Fruit fly (Drosophila melanogaster) whole organism, embryonic: ENCODE data around the gene Pink1.

Experiments used
- Awh ChIP-seq: fragments of 200-800 bp; sonication (Bioruptor generic); IDR thresholded peaks from 2 replicates; pipeline ENCODE4, ENCODE4 v1.3.6; 2022; ENCODE audit warnings: missing biosample characterization, missing genetic modification characterization
- Bgb ChIP-seq: fragments of 200-800 bp; sonication (Bioruptor generic); IDR thresholded peaks from 2 replicates; pipeline ENCODE4 v1.3.6; 2022; ENCODE audit warnings: missing biosample characterization, missing genetic modification characterization; ENCODE audit not compliant: partially characterized antibody
- Bteb2 ChIP-seq: fragments of 200-800 bp; sonication (Bioruptor generic); optimal IDR thresholded peaks from 2 replicates; lab custom pipeline; 2016; ENCODE audit warnings: missing biosample characterization, missing genetic modification characterization
- C15 ChIP-seq: fragments of 200-800 bp; sonication (Bioruptor generic); IDR thresholded peaks from 3 replicates; pipeline ENCODE4 v1.3.6; 2022; ENCODE audit warnings: missing biosample characterization, missing genetic modification characterization
- CG10147 ChIP-seq: fragments of 200-800 bp; sonication (Bioruptor generic); optimal IDR thresholded peaks from 2 replicates; lab custom pipeline; 2019; ENCODE audit warnings: missing biosample characterization, mild to moderate bottlenecking, missing genetic modification characterization, moderate library complexity
- CG1024 ChIP-seq: fragments of 200-800 bp; sonication (Bioruptor generic); IDR thresholded peaks from 2 replicates; pipeline ENCODE4 v1.3.6; 2022; ENCODE audit warnings: missing biosample characterization, missing genetic modification characterization
- CG10431 ChIP-seq: fragments of 200-800 bp; sonication (Bioruptor generic); optimal IDR thresholded peaks from 3 replicates; lab custom pipeline; 2018; ENCODE audit warnings: missing biosample characterization, mild to moderate bottlenecking, missing genetic modification characterization
- CG10565 ChIP-seq: fragments of 200-800 bp; sonication (Bioruptor generic); optimal IDR thresholded peaks from 3 replicates; lab custom pipeline; 2016; ENCODE audit warnings: missing biosample characterization, mild to moderate bottlenecking, missing genetic modification characterization
- CG11723 ChIP-seq: fragments of 200-800 bp; sonication (Bioruptor generic); optimal IDR thresholded peaks from 2 replicates; lab custom pipeline; 2017; ENCODE audit warnings: missing biosample characterization, mild to moderate bottlenecking, missing genetic modification characterization
- CG12104 ChIP-seq: fragments of 200-800 bp; sonication (Bioruptor generic); optimal IDR thresholded peaks from 3 replicates; lab custom pipeline; 2016; ENCODE audit warnings: missing biosample characterization, missing genetic modification characterization
- CG14050 ChIP-seq: fragments of 200-800 bp; sonication (Bioruptor generic); IDR thresholded peaks from 3 replicates; pipeline ENCODE4 v1.3.6; 2022; ENCODE audit warnings: missing biosample characterization, missing genetic modification characterization
- CG14667 ChIP-seq: fragments of 200-800 bp; sonication (Bioruptor generic); IDR thresholded peaks from 2 replicates; pipeline ENCODE4 v1.3.6; 2022; ENCODE audit warnings: missing biosample characterization, missing genetic modification characterization
- CG15269 ChIP-seq: fragments of 200-800 bp; sonication (Bioruptor generic); optimal IDR thresholded peaks from 2 replicates; lab custom pipeline; 2018; ENCODE audit warnings: missing biosample characterization, mild to moderate bottlenecking, missing genetic modification characterization, moderate library complexity
- CG16813 ChIP-seq: fragments of 200-800 bp; sonication (Bioruptor generic); IDR thresholded peaks from 3 replicates; pipeline ENCODE4 v1.3.6; 2022; ENCODE audit warnings: missing biosample characterization, missing genetic modification characterization; ENCODE audit not compliant: partially characterized antibody
- CG17186 ChIP-seq: fragments of 200-800 bp; sonication (Bioruptor generic); optimal IDR thresholded peaks from 3 replicates; lab custom pipeline; 2017; ENCODE audit warnings: missing biosample characterization, missing genetic modification reagents, missing genetic modification characterization
- CG17829 ChIP-seq: fragments of 200-800 bp; optimal IDR thresholded peaks from 2 replicates; lab custom pipeline; 2019; ENCODE audit warnings: missing biosample characterization, mild to moderate bottlenecking, missing genetic modification characterization, moderate library complexity
- CG18619 ChIP-seq: fragments of 200-800 bp; sonication (Bioruptor generic); optimal IDR thresholded peaks from 3 replicates; lab custom pipeline; 2017; ENCODE audit warnings: missing biosample characterization, mild to moderate bottlenecking, missing genetic modification characterization
- CG30020 ChIP-seq: fragments of 200-800 bp; optimal IDR thresholded peaks from 2 replicates; lab custom pipeline; 2019; ENCODE audit warnings: missing biosample characterization, mild to moderate bottlenecking, missing genetic modification characterization, moderate library complexity
- CG34224 ChIP-seq: fragments of 200-800 bp; sonication (Bioruptor generic); IDR thresholded peaks from 3 replicates; pipeline ENCODE4 v1.3.6; 2022; ENCODE audit warnings: missing biosample characterization, missing genetic modification characterization; ENCODE audit not compliant: partially characterized antibody
- CG6689 ChIP-seq: fragments of 200-800 bp; sonication (Bioruptor generic); IDR thresholded peaks from 2 replicates; pipeline ENCODE4 v1.3.6; 2022; ENCODE audit warnings: missing biosample characterization, missing genetic modification characterization
- CG7786 ChIP-seq: fragments of 200-800 bp; sonication (Bioruptor generic); optimal IDR thresholded peaks from 2 replicates; lab custom pipeline; 2016; ENCODE audit warnings: missing biosample characterization, missing genetic modification characterization
- CG9876 ChIP-seq: fragments of 200-800 bp; sonication (Bioruptor generic); optimal IDR thresholded peaks from 2 replicates; lab custom pipeline; 2016; ENCODE audit warnings: missing biosample characterization, missing genetic modification characterization
- CG9932 ChIP-seq: fragments of 200-800 bp; sonication (Bioruptor generic); IDR thresholded peaks from 2 replicates; pipeline ENCODE4 v1.3.6; 2022; ENCODE audit warnings: missing biosample characterization, missing genetic modification characterization
- CTCF ChIP-seq: fragments of 200-800 bp; sonication (Bioruptor generic); optimal IDR thresholded peaks from 2 replicates; lab custom pipeline; 2017; ENCODE audit warnings: missing biosample characterization, mild to moderate bottlenecking, missing genetic modification characterization, moderate library complexity
- Dp ChIP-seq: fragments of 200-800 bp; sonication (Bioruptor generic); optimal IDR thresholded peaks from 2 replicates; lab custom pipeline; 2018; ENCODE audit warnings: missing biosample characterization, mild to moderate bottlenecking, missing genetic modification characterization, moderate library complexity
- Elba2 ChIP-seq: fragments of 200-800 bp; sonication (Bioruptor generic); optimal IDR thresholded peaks from 3 replicates; lab custom pipeline; 2016; ENCODE audit warnings: missing biosample characterization, missing genetic modification characterization
- GATAe ChIP-seq: fragments of 200-800 bp; sonication (Bioruptor generic); conservative IDR thresholded peaks from 2 replicates; pipeline ENCODE4 v1.3.6; 2022; ENCODE audit warnings: missing biosample characterization, missing genetic modification characterization
- Gsc ChIP-seq: fragments of 200-800 bp; sonication (Bioruptor generic); IDR thresholded peaks from 2 replicates; pipeline ENCODE4 v1.3.6; 2022; ENCODE audit warnings: missing biosample characterization, missing genetic modification characterization
- Hr51 ChIP-seq, 2 experiments: fragments of 200-800 bp; sonication (Bioruptor generic); optimal IDR thresholded peaks; 2 replicates in 1 of 2; 3 replicates in 1 of 2; lab custom pipeline; 2016 to 2018; ENCODE audit warnings: missing biosample characterization in 2 of 2, missing genetic modification characterization in 2 of 2, mild to moderate bottlenecking in 1 of 2, moderate library complexity in 1 of 2
- Meics ChIP-seq: fragments of 200-800 bp; sonication (Bioruptor generic); optimal IDR thresholded peaks from 2 replicates; lab custom pipeline; 2017; ENCODE audit warnings: missing biosample characterization, mild to moderate bottlenecking, missing genetic modification characterization
- Nf-YC ChIP-seq: fragments of 200-800 bp; optimal IDR thresholded peaks from 3 replicates; lab custom pipeline; 2019; ENCODE audit warnings: missing biosample characterization, mild to moderate bottlenecking, missing genetic modification characterization, moderate library complexity
- Sry-δ ChIP-seq: fragments of 200-800 bp; sonication (Bioruptor generic); optimal IDR thresholded peaks from 2 replicates; lab custom pipeline; 2016; ENCODE audit warnings: missing biosample characterization, missing genetic modification characterization
- Stat92E ChIP-seq, 3 experiments: fragments of >200 bp in 2 of 3; fragments of 200-800 bp in 1 of 3; sonication (Bioruptor generic) in 1 of 3; optimal IDR thresholded peaks; 2 replicates each; lab custom pipeline; 2017 to 2019; ENCODE audit warnings: missing biosample characterization in 3 of 3, missing genetic modification characterization in 3 of 3, mild to moderate bottlenecking in 1 of 3, moderate library complexity in 1 of 3
- Xbp1 ChIP-seq: fragments of 200-800 bp; sonication (Bioruptor generic); optimal IDR thresholded peaks from 3 replicates; lab custom pipeline; 2016; ENCODE audit warnings: missing biosample characterization, mild to moderate bottlenecking, missing genetic modification characterization
- ash1 ChIP-seq: fragments of 200-800 bp; sonication (Bioruptor generic); optimal IDR thresholded peaks from 2 replicates; lab custom pipeline; 2018; ENCODE audit warnings: missing biosample characterization, mild to moderate bottlenecking, missing genetic modification characterization
- cas ChIP-seq: fragments of 200-800 bp; sonication (Bioruptor generic); IDR thresholded peaks from 2 replicates; pipeline ENCODE4 v1.3.6; 2022; ENCODE audit warnings: missing biosample characterization, missing genetic modification characterization
- cg ChIP-seq: fragments of 200-800 bp; sonication (Bioruptor generic); optimal IDR thresholded peaks from 3 replicates; lab custom pipeline; 2019; ENCODE audit warnings: missing biosample characterization, mild to moderate bottlenecking, missing genetic modification characterization, moderate library complexity
- dm ChIP-seq: fragments of 200-800 bp; sonication (Bioruptor generic); optimal IDR thresholded peaks from 3 replicates; lab custom pipeline; 2016; ENCODE audit warnings: missing biosample characterization, missing genetic modification characterization
- eve ChIP-seq, 2 experiments: fragments of >200 bp; optimal IDR thresholded peaks; 2 replicates each; lab custom pipeline; 2017; ENCODE audit warnings: missing biosample characterization in 2 of 2, missing genetic modification characterization in 2 of 2
- fru ChIP-seq: fragments of >200 bp; optimal IDR thresholded peaks from 2 replicates; lab custom pipeline; 2017
- grn ChIP-seq: fragments of 200-800 bp; sonication (Bioruptor generic); optimal IDR thresholded peaks from 3 replicates; lab custom pipeline; 2017; ENCODE audit warnings: missing biosample characterization, missing genetic modification characterization
- gt ChIP-seq: fragments of 200-800 bp; sonication (Bioruptor generic); IDR thresholded peaks from 2 replicates; pipeline ENCODE4 v1.3.6; 2022; ENCODE audit warnings: missing biosample characterization, missing genetic modification characterization
- odd ChIP-seq: fragments of 200-800 bp; sonication (Bioruptor generic); optimal IDR thresholded peaks from 2 replicates; lab custom pipeline; 2017; ENCODE audit warnings: missing biosample characterization, mild to moderate bottlenecking, missing genetic modification characterization
- onecut ChIP-seq: fragments of 200-800 bp; sonication (Bioruptor generic); IDR thresholded peaks from 2 replicates; pipeline ENCODE4 v1.3.6; 2022; ENCODE audit warnings: missing biosample characterization, missing genetic modification characterization
- seq ChIP-seq: fragments of 200-800 bp; sonication (Bioruptor generic); IDR thresholded peaks from 2 replicates; pipeline ENCODE4 v1.3.6; 2022; ENCODE audit warnings: missing biosample characterization, missing genetic modification characterization
- stc ChIP-seq: fragments of 200-800 bp; sonication (Bioruptor generic); IDR thresholded peaks from 2 replicates; pipeline ENCODE4 v1.3.6; 2022; ENCODE audit warnings: missing biosample characterization, missing genetic modification characterization
- sug ChIP-seq: fragments of 200-800 bp; optimal IDR thresholded peaks from 2 replicates; lab custom pipeline; 2019; ENCODE audit warnings: missing biosample characterization, mild to moderate bottlenecking, missing genetic modification characterization, moderate library complexity
- tio ChIP-seq: fragments of 200-800 bp; sonication (Bioruptor generic); optimal IDR thresholded peaks from 2 replicates; lab custom pipeline; 2017; ENCODE audit warnings: missing biosample characterization, missing genetic modification characterization, inconsistent platforms
- ttk ChIP-seq: fragments of 200-800 bp; sonication (Bioruptor generic); IDR thresholded peaks from 2 replicates; pipeline ENCODE4 v2.1.2; 2022; ENCODE audit warnings: missing biosample characterization, missing genetic modification characterization
- vfl ChIP-seq: fragments of 200-800 bp; sonication (Bioruptor generic); optimal IDR thresholded peaks from 2 replicates; lab custom pipeline; 2016; ENCODE audit warnings: missing biosample characterization, missing genetic modification characterization
- vnd ChIP-seq: fragments of 200-800 bp; sonication (Bioruptor generic); IDR thresholded peaks from 3 replicates; pipeline ENCODE4 v1.3.6; 2022; ENCODE audit warnings: missing biosample characterization, missing genetic modification characterization; ENCODE audit not compliant: partially characterized antibody
- yki ChIP-seq: fragments of >200 bp; optimal IDR thresholded peaks from 3 replicates; lab custom pipeline; 2018
- zfh1 ChIP-seq: fragments of 200-800 bp; sonication (Bioruptor generic); IDR thresholded peaks from 3 replicates; pipeline ENCODE4 v1.3.6; 2022; ENCODE audit warnings: missing biosample characterization, missing genetic modification characterization

The Pink1 gene

dm6 chrX:6687267-6687666 lies 3.7 kb downstream of the Pink1 start, which contains the start of gene CG44303 (continued):
- TF ChIP-seq Hr51 (GFP tag; optimal IDR thresholded peaks at IDR 0.05; lab: Kevin White, UChicago): no peak
- TF ChIP-seq seq (GFP tag; lab: Robert Waterston, UW): no peak
- TF ChIP-seq Nf-YC (tag; lab: Kevin White, UChicago): no peak
- TF ChIP-seq CG9876 (GFP tag; lab: Kevin White, UChicago): no peak
- no peak for TF ChIP-seq fru (lab: Kevin White, UChicago)
- no peak for TF ChIP-seq C15 (GFP tag; lab: Robert Waterston, UW)
- TF ChIP-seq CG34224 (GFP tag; lab: Robert Waterston, UW): peak; percentile 60; the same call in 2 of the 3 replicates
- no peak for TF ChIP-seq CTCF (GFP tag; lab: Kevin White, UChicago)
- no peak for TF ChIP-seq CG30020
- TF ChIP-seq Bgb (GFP tag; lab: Robert Waterston, UW): peak; percentile 65
- no peak for TF ChIP-seq Gsc (GFP tag; lab: Robert Waterston, UW)
- no peak for TF ChIP-seq Meics
- TF ChIP-seq CG10431: no peak
- no peak for TF ChIP-seq GATAe (GFP tag; lab: Robert Waterston, UW)
- no peak for TF ChIP-seq onecut (GFP tag; lab: Robert Waterston, UW)
- no peak for TF ChIP-seq odd (GFP tag; lab: Kevin White, UChicago)
- no peak for TF ChIP-seq dm (GFP tag; lab: Kevin White, UChicago)
- TF ChIP-seq CG6689: no peak
- TF ChIP-seq ash1 (GFP tag; lab: Kevin White, UChicago): no peak
- TF ChIP-seq Sry-δ (GFP tag; lab: Kevin White, UChicago): peak; percentile 29
- TF ChIP-seq yki (lab: Kevin White, UChicago): no peak
- peak; percentile 62 for TF ChIP-seq vnd (GFP tag; lab: Robert Waterston, UW)
- no peak for TF ChIP-seq zfh1
- TF ChIP-seq CG18619 (GFP tag; lab: Kevin White, UChicago): no peak
- TF ChIP-seq Dp (GFP tag; lab: Kevin White, UChicago): peak; percentile 71
- no peak for TF ChIP-seq eve (GFP tag; optimal IDR thresholded peaks at IDR 0.05; lab: Kevin White, UChicago)
- TF ChIP-seq sug (tag; lab: Kevin White, UChicago): no peak
- no peak for TF ChIP-seq cas
- TF ChIP-seq Stat92E (GFP tag; optimal IDR thresholded peaks at IDR 0.05; lab: Kevin White, UChicago): no peak
- TF ChIP-seq CG12104: no peak
- no peak for TF ChIP-seq vfl (GFP tag; lab: Kevin White, UChicago)
- no peak for TF ChIP-seq CG11723
- no peak for TF ChIP-seq Awh (GFP tag; lab: Robert Waterston, UW)
- TF ChIP-seq stc (GFP tag; lab: Robert Waterston, UW): no peak
- TF ChIP-seq cg (GFP tag; lab: Kevin White, UChicago): no peak
- TF ChIP-seq CG17829 (tag; lab: Kevin White, UChicago): no peak
- TF ChIP-seq Bteb2 (GFP tag; lab: Kevin White, UChicago): no peak
- TF ChIP-seq CG7786: no peak
- TF ChIP-seq CG10565 (GFP tag; lab: Kevin White, UChicago): no peak
- TF ChIP-seq gt (GFP tag; lab: Robert Waterston, UW): no peak
- TF ChIP-seq CG14050 (GFP tag; lab: Robert Waterston, UW): no peak
- TF ChIP-seq CG9932 (GFP tag; lab: Robert Waterston, UW): no peak
- TF ChIP-seq CG1024 (GFP tag; lab: Robert Waterston, UW): no peak
- no peak for TF ChIP-seq tio (GFP tag; lab: Kevin White, UChicago)
- TF ChIP-seq CG14667: no peak
- TF ChIP-seq Xbp1 (GFP tag; lab: Kevin White, UChicago): no peak
- TF ChIP-seq CG15269: no peak
- no peak for TF ChIP-seq grn (GFP tag; lab: Kevin White, UChicago)
- no peak for TF ChIP-seq CG10147 (GFP tag; lab: Kevin White, UChicago)
- no peak for TF ChIP-seq Elba2 (GFP tag; lab: Kevin White, UChicago)
- no peak for TF ChIP-seq CG17186 (GFP tag; lab: Kevin White, UChicago)
- no peak for TF ChIP-seq ttk (GFP tag; lab: Robert Waterston, UW)
- peak; percentile 52; the same call in 2 of the 3 replicates for TF ChIP-seq CG16813
